Fruit fly (Drosophila melanogaster) whole organism, wandering third instar larva: Measurements from ENCODE around the gene CG8916.

Experiments
- Abd-B ChIP-seq: fragments of >200 bp; optimal IDR thresholded peaks from 2 replicates; lab custom pipeline; 2017; ENCODE audit warnings: missing biosample characterization, missing genetic modification characterization
- CG32264 ChIP-seq: fragments of 200-800 bp; sonication (Bioruptor generic); optimal IDR thresholded peaks from 2 replicates; lab custom pipeline; 2016; ENCODE audit warnings: missing biosample characterization, missing genetic modification characterization
- CG9705 ChIP-seq: fragments of 200-800 bp; sonication (Bioruptor generic); optimal IDR thresholded peaks from 2 replicates; lab custom pipeline; 2018; ENCODE audit warnings: missing biosample characterization, mild to moderate bottlenecking, missing genetic modification characterization
- CrebA ChIP-seq: fragments of 200-800 bp; sonication (Bioruptor generic); optimal IDR thresholded peaks from 2 replicates; lab custom pipeline; 2016; ENCODE audit warnings: missing biosample characterization, mild to moderate bottlenecking, missing genetic modification characterization, borderline replicate concordance
- Dfd ChIP-seq: fragments of >200 bp; optimal IDR thresholded peaks from 2 replicates; lab custom pipeline; 2017; ENCODE audit warnings: missing biosample characterization, missing genetic modification characterization
- Dif ChIP-seq: fragments of 200-275, 200-300 bp; sonication (Bioruptor generic); optimal IDR thresholded peaks from 2 replicates; lab custom pipeline; 2018; ENCODE audit warnings: missing biosample characterization, missing genetic modification characterization; ENCODE audit not compliant: partially characterized antibody
- GATAd ChIP-seq: sonication (Bioruptor generic); optimal IDR thresholded peaks from 2 replicates; lab custom pipeline; 2016; ENCODE audit warnings: missing biosample characterization, missing genetic modification characterization
- HLH106 ChIP-seq: fragments of 200-800 bp; optimal IDR thresholded peaks from 3 replicates; lab custom pipeline; 2019; ENCODE audit warnings: missing biosample characterization, mild to moderate bottlenecking, missing genetic modification characterization, moderate library complexity
- Hnf4 ChIP-seq: fragments of 200-800 bp; sonication (Bioruptor generic); optimal IDR thresholded peaks from 2 replicates; lab custom pipeline; 2016; ENCODE audit warnings: missing biosample characterization, mild to moderate bottlenecking, missing genetic modification characterization
- Hr78 ChIP-seq: fragments of >200 bp; optimal IDR thresholded peaks from 2 replicates; lab custom pipeline; 2017; ENCODE audit warnings: missing biosample characterization, missing genetic modification characterization
- Hr83 ChIP-seq: fragments of 200-300 bp; sonication (Bioruptor generic); optimal IDR thresholded peaks from 2 replicates; lab custom pipeline; 2016; ENCODE audit warnings: missing biosample characterization, mild to moderate bottlenecking, missing genetic modification characterization, moderate library complexity; ENCODE audit not compliant: poor library complexity, severe bottlenecking
- Jra ChIP-seq: sonication (Bioruptor generic); optimal IDR thresholded peaks from 2 replicates; lab custom pipeline; 2016; ENCODE audit warnings: missing biosample characterization, missing genetic modification characterization
- Mio ChIP-seq: sonication (Bioruptor generic); optimal IDR thresholded peaks from 2 replicates; lab custom pipeline; 2016; ENCODE audit warnings: missing biosample characterization, missing genetic modification characterization
- Myc ChIP-seq: fragments of >200 bp; optimal IDR thresholded peaks from 2 replicates; lab custom pipeline; 2017
- N ChIP-seq: fragments of >200 bp; optimal IDR thresholded peaks from 2 replicates; lab custom pipeline; 2018; ENCODE audit warnings: missing biosample characterization, missing external identifiers, missing genetic modification characterization
- OdsH ChIP-seq: fragments of 200-800 bp; sonication (Bioruptor generic); optimal IDR thresholded peaks from 2 replicates; lab custom pipeline; 2016; ENCODE audit warnings: missing biosample characterization, mild to moderate bottlenecking, missing genetic modification characterization
- Rel ChIP-seq, 2 experiments: fragments of 200-800 bp; sonication (Bioruptor generic) in 1 of 2; optimal IDR thresholded peaks; 2 replicates in 1 of 2; 3 replicates in 1 of 2; lab custom pipeline; 2016 to 2019; ENCODE audit warnings: mild to moderate bottlenecking in 2 of 2, missing biosample characterization in 2 of 2, missing genetic modification characterization in 2 of 2, moderate library complexity in 1 of 2
- Sp1 ChIP-seq: fragments of 200-800 bp; sonication (Bioruptor generic); optimal IDR thresholded peaks from 3 replicates; lab custom pipeline; 2019; ENCODE audit warnings: missing biosample characterization, mild to moderate bottlenecking, missing genetic modification characterization, moderate library complexity
- Vsx2 ChIP-seq: fragments of 200-300, 225-300 bp; sonication (Bioruptor generic); optimal IDR thresholded peaks from 2 replicates; lab custom pipeline; 2018; ENCODE audit warnings: missing biosample characterization, missing genetic modification characterization; ENCODE audit not compliant: partially characterized antibody
- br ChIP-seq: fragments of 200-800 bp; sonication (Bioruptor generic); optimal IDR thresholded peaks from 2 replicates; lab custom pipeline; 2016; ENCODE audit warnings: missing biosample characterization, missing genetic modification characterization
- brk ChIP-seq: fragments of 200-800 bp; sonication (Bioruptor generic); optimal IDR thresholded peaks from 2 replicates; lab custom pipeline; 2016; ENCODE audit warnings: missing biosample characterization, mild to moderate bottlenecking, missing genetic modification characterization
- dl ChIP-seq, 2 experiments: fragments of 175-275, 200-275 bp in 1 of 2; fragments of 200-275 bp in 1 of 2; sonication (Bioruptor generic); optimal IDR thresholded peaks; lab custom pipeline; 2018; ENCODE audit warnings: mild to moderate bottlenecking in 2 of 2, missing biosample characterization in 2 of 2, missing genetic modification characterization in 2 of 2, moderate library complexity in 2 of 2; ENCODE audit not compliant: partially characterized antibody in 2 of 2, insufficient read depth in 1 of 2
- dmrt93B ChIP-seq: fragments of 200-800 bp; sonication (Bioruptor generic); optimal IDR thresholded peaks from 2 replicates; lab custom pipeline; 2018; ENCODE audit warnings: missing biosample characterization, mild to moderate bottlenecking, missing genetic modification characterization
- dsf ChIP-seq: sonication (Bioruptor generic); optimal IDR thresholded peaks from 2 replicates; lab custom pipeline; 2016; ENCODE audit warnings: missing biosample characterization, missing genetic modification characterization, borderline replicate concordance
- ey ChIP-seq: fragments of 200-800 bp; sonication (Bioruptor generic); optimal IDR thresholded peaks from 2 replicates; lab custom pipeline; 2016; ENCODE audit warnings: missing biosample characterization, missing genetic modification characterization
- foxo ChIP-seq, 2 experiments: fragments of 200-800 bp; sonication (Bioruptor generic); optimal IDR thresholded peaks; 2 replicates in 1 of 2; 3 replicates in 1 of 2; lab custom pipeline; 2016 to 2017; ENCODE audit warnings: missing biosample characterization in 2 of 2, missing genetic modification characterization in 2 of 2
- fru ChIP-seq: fragments of 200-800 bp; sonication (Bioruptor generic); optimal IDR thresholded peaks from 3 replicates; lab custom pipeline; 2016; ENCODE audit warnings: missing biosample characterization, mild to moderate bottlenecking, missing genetic modification characterization
- h ChIP-seq: fragments of 200-800 bp; sonication (Bioruptor generic); optimal IDR thresholded peaks from 3 replicates; lab custom pipeline; 2016; ENCODE audit warnings: missing biosample characterization, mild to moderate bottlenecking, missing genetic modification characterization
- jim ChIP-seq: fragments of 175-275, 200-325 bp; sonication (Bioruptor generic); optimal IDR thresholded peaks from 2 replicates; lab custom pipeline; 2016; ENCODE audit warnings: missing biosample characterization, mild to moderate bottlenecking, missing genetic modification characterization
- lola ChIP-seq: fragments of >200 bp; optimal IDR thresholded peaks from 2 replicates; lab custom pipeline; 2017; ENCODE audit warnings: missing biosample characterization, missing genetic modification characterization
- pan ChIP-seq: fragments of >200 bp; optimal IDR thresholded peaks from 2 replicates; lab custom pipeline; 2017
- psq ChIP-seq: fragments of 200-800 bp; sonication (Bioruptor generic); optimal IDR thresholded peaks from 3 replicates; lab custom pipeline; 2017; ENCODE audit warnings: missing biosample characterization, mild to moderate bottlenecking, missing genetic modification characterization, moderate library complexity
- rgr ChIP-seq: fragments of 200-800 bp; sonication (Bioruptor generic); optimal IDR thresholded peaks from 3 replicates; lab custom pipeline; 2016; ENCODE audit warnings: missing biosample characterization, mild to moderate bottlenecking, missing genetic modification characterization
- sage ChIP-seq: fragments of 200-800 bp; sonication (Bioruptor generic); optimal IDR thresholded peaks from 2 replicates; lab custom pipeline; 2016; ENCODE audit warnings: missing biosample characterization, mild to moderate bottlenecking, missing genetic modification characterization
- sv ChIP-seq: fragments of 200-800 bp; sonication (Bioruptor generic); optimal IDR thresholded peaks from 3 replicates; lab custom pipeline; 2016; ENCODE audit warnings: missing biosample characterization, missing genetic modification characterization
- tai ChIP-seq: sonication (Bioruptor generic); optimal IDR thresholded peaks from 2 replicates; lab custom pipeline; 2016; ENCODE audit warnings: missing biosample characterization, missing genetic modification characterization
- usp ChIP-seq: fragments of >200 bp; optimal IDR thresholded peaks from 2 replicates; lab custom pipeline; 2017; ENCODE audit warnings: missing biosample characterization, missing genetic modification characterization
- woc ChIP-seq: sonication (Bioruptor generic); optimal IDR thresholded peaks from 2 replicates; lab custom pipeline; 2016; ENCODE audit warnings: missing biosample characterization, mild to moderate bottlenecking, missing genetic modification characterization

Gene CG8916

dm6 chrX:15889780-15890608 is 31.8 kb upstream of the CG8916 start, which contains the start of the genes MSBP and CG15916:
Gene MSBP, minus strand, starts transcription at chrX:15890109.
Gene CG15916, plus strand, starts transcription at chrX:15890589.
- TF ChIP-seq Dfd (no peak), rgr (peak; percentile 30), N (GFP tag; lab: Kevin White, UChicago) (peak; percentile 74), psq (GFP tag; lab: Kevin White, UChicago) (peak; percentile 12), Hr78 (GFP tag; lab: Kevin White, UChicago) (no peak), ey (GFP tag; lab: Kevin White, UChicago) (peak; percentile 1), OdsH (GFP tag; lab: Kevin White, UChicago) (no peak), Sp1 (GFP tag; lab: Kevin White, UChicago) (peak; percentile 29), lola (no peak), Hnf4 (GFP tag; lab: Kevin White, UChicago) (peak; percentile 17), fru (peak; percentile 2), brk (GFP tag; lab: Kevin White, UChicago) (no peak), HLH106 (peak; percentile 51), foxo (GFP tag; optimal IDR thresholded peaks at IDR 0.05; lab: Kevin White, UChicago) (peak in 1 of 2 experiments; percentile 29), woc (GFP tag; lab: Kevin White, UChicago) (peak; percentile 41)

- TF ChIP-seq N (GFP tag; lab: Kevin White, UChicago) = no peak
- TF ChIP-seq sv = no peak
- TF ChIP-seq psq (GFP tag; lab: Kevin White, UChicago) = no peak
- TF ChIP-seq woc (GFP tag; lab: Kevin White, UChicago) = peak; percentile 23
- no peak for TF ChIP-seq Sp1 (GFP tag; lab: Kevin White, UChicago)
- no peak for TF ChIP-seq Dif
- no peak for TF ChIP-seq CG9705 (GFP tag; lab: Kevin White, UChicago)
- TF ChIP-seq Hnf4 (GFP tag; lab: Kevin White, UChicago) = peak; percentile 4
- no peak for TF ChIP-seq CG32264 (GFP tag; lab: Kevin White, UChicago)
- TF ChIP-seq Mio (GFP tag; lab: Kevin White, UChicago) = no peak
- no peak for TF ChIP-seq jim (GFP tag; lab: Kevin White, UChicago)
- no peak for TF ChIP-seq Myc
- TF ChIP-seq sage (GFP tag; lab: Kevin White, UChicago) = no peak
- TF ChIP-seq dmrt93B (GFP tag; lab: Kevin White, UChicago) = no peak
- no peak for TF ChIP-seq Hr83 (GFP tag; lab: Kevin White, UChicago)
- no peak for TF ChIP-seq lola
- TF ChIP-seq h = no peak
- no peak for TF ChIP-seq Abd-B (GFP tag; lab: Kevin White, UChicago)
- no peak for TF ChIP-seq rgr
- TF ChIP-seq OdsH (GFP tag; lab: Kevin White, UChicago) = no peak
- no peak for TF ChIP-seq usp (GFP tag; lab: Kevin White, UChicago)
- TF ChIP-seq pan (lab: Kevin White, UChicago) = no peak
- TF ChIP-seq GATAd (GFP tag; lab: Kevin White, UChicago) = no peak
- no peak for TF ChIP-seq ey (GFP tag; lab: Kevin White, UChicago)
- no peak for TF ChIP-seq Dfd
- no peak for TF ChIP-seq foxo (GFP tag; optimal IDR thresholded peaks at IDR 0.05; lab: Kevin White, UChicago)
- TF ChIP-seq Hr78 (GFP tag; lab: Kevin White, UChicago) = no peak
- TF ChIP-seq CrebA (GFP tag; lab: Kevin White, UChicago) = no peak
- no peak for TF ChIP-seq Vsx2 (GFP tag; lab: Kevin White, UChicago)
- TF ChIP-seq tai (GFP tag; lab: Kevin White, UChicago) = no peak
- TF ChIP-seq brk (GFP tag; lab: Kevin White, UChicago) = peak; percentile 27
- peak; percentile 68 for TF ChIP-seq Jra (GFP tag; lab: Kevin White, UChicago)
- TF ChIP-seq br (GFP tag; lab: Kevin White, UChicago) = no peak
- no peak for TF ChIP-seq dsf (GFP tag; lab: Kevin White, UChicago)
- no peak for TF ChIP-seq HLH106
- TF ChIP-seq fru = peak; percentile 48
- no peak for TF ChIP-seq dl (GFP tag; optimal IDR thresholded peaks at IDR 0.05; lab: Kevin White, UChicago; ENCODE audit: insufficient read depth in 1 of 2, partially characterized antibody in 2 of 2)
- no peak for TF ChIP-seq Rel (GFP tag; optimal IDR thresholded peaks at IDR 0.05; lab: Kevin White, UChicago)
- TF ChIP-seq Rel (tag; optimal IDR thresholded peaks at IDR 0.05; lab: Kevin White, UChicago) = no peak
These were observed 30.0 kb upstream of the CG8916 start, which contains the start of gene shi for dm6 chrX:15891606-15892345. Gene shi, plus strand, starts transcription at chrX:15892116.
